Fruit fly (Drosophila melanogaster) whole organism, embryonic: ENCODE measurements around the gene Srp14.

Experiments
- Bgb ChIP-seq: fragments of 200-800 bp; sonication (Bioruptor generic); IDR thresholded peaks from 2 replicates; pipeline ENCODE4 v1.3.6; 2022; ENCODE audit warnings: missing biosample characterization, missing genetic modification characterization; ENCODE audit not compliant: partially characterized antibody
- CG11696 ChIP-seq: fragments of 200-800 bp; sonication (Bioruptor generic); IDR thresholded peaks from 2 replicates; pipeline ENCODE4 v1.3.6; 2022; ENCODE audit warnings: missing biosample characterization, missing genetic modification characterization
- CG12236 ChIP-seq: fragments of 200-800 bp; sonication (Bioruptor generic); optimal IDR thresholded peaks from 2 replicates; lab custom pipeline; 2016; ENCODE audit warnings: missing biosample characterization, missing genetic modification characterization
- CG13287 ChIP-seq: fragments of 200-800 bp; sonication (Bioruptor generic); IDR thresholded peaks from 2 replicates; pipeline ENCODE4 v1.3.6; 2022; ENCODE audit warnings: missing biosample characterization, missing genetic modification characterization; ENCODE audit not compliant: partially characterized antibody
- CG15269 ChIP-seq: fragments of 200-800 bp; sonication (Bioruptor generic); optimal IDR thresholded peaks from 2 replicates; lab custom pipeline; 2018; ENCODE audit warnings: missing biosample characterization, mild to moderate bottlenecking, missing genetic modification characterization, moderate library complexity
- CG17361 ChIP-seq: fragments of 200-800 bp; sonication (Bioruptor generic); IDR thresholded peaks from 3 replicates; pipeline ENCODE4 v1.3.6; 2022; ENCODE audit warnings: missing biosample characterization, missing genetic modification characterization
- CG17385 ChIP-seq: fragments of 200-800 bp; sonication (Bioruptor generic); optimal IDR thresholded peaks from 3 replicates; lab custom pipeline; 2018; ENCODE audit warnings: missing biosample characterization, mild to moderate bottlenecking, missing genetic modification characterization
- CG2199 ChIP-seq: fragments of 200-800 bp; sonication (Bioruptor generic); IDR thresholded peaks from 3 replicates; pipeline ENCODE4 v1.3.6; 2022; ENCODE audit warnings: missing biosample characterization, missing genetic modification characterization
- CG2202 ChIP-seq: fragments of 200-800 bp; sonication (Bioruptor generic); optimal IDR thresholded peaks from 2 replicates; lab custom pipeline; 2018; ENCODE audit warnings: missing biosample characterization, mild to moderate bottlenecking, missing genetic modification characterization
- CG31441 ChIP-seq: fragments of 200-800 bp; sonication (Bioruptor generic); IDR thresholded peaks from 2 replicates; pipeline ENCODE4 v1.3.6; 2022; ENCODE audit warnings: missing biosample characterization, missing genetic modification characterization
- CG3281 ChIP-seq: fragments of 200-800 bp; sonication (Bioruptor generic); optimal IDR thresholded peaks from 3 replicates; lab custom pipeline; 2017; ENCODE audit warnings: missing biosample characterization, mild to moderate bottlenecking, missing genetic modification characterization
- CG34376 ChIP-seq: fragments of 200-800 bp; sonication (Bioruptor generic); optimal IDR thresholded peaks from 2 replicates; lab custom pipeline; 2018; ENCODE audit warnings: missing biosample characterization, mild to moderate bottlenecking, missing genetic modification characterization
- CG34422 ChIP-seq: fragments of 200-800 bp; sonication (Bioruptor generic); IDR thresholded peaks from 3 replicates; pipeline ENCODE4 v1.3.6; 2022; ENCODE audit warnings: missing biosample characterization, missing genetic modification characterization
- CG3847 ChIP-seq: fragments of 200-800 bp; sonication (Bioruptor generic); IDR thresholded peaks from 2 replicates; pipeline ENCODE4 v1.3.6; 2022; ENCODE audit warnings: missing biosample characterization, missing genetic modification characterization
- CG4730 ChIP-seq: fragments of 200-800 bp; sonication (Bioruptor generic); IDR thresholded peaks from 2 replicates; pipeline ENCODE4 v1.3.6; 2022; ENCODE audit warnings: missing biosample characterization, missing genetic modification characterization
- CG6765 ChIP-seq: fragments of 200-800 bp; sonication (Bioruptor generic); optimal IDR thresholded peaks from 3 replicates; lab custom pipeline; 2017; ENCODE audit warnings: missing biosample characterization, mild to moderate bottlenecking, missing genetic modification characterization
- CG8290 ChIP-seq, 3 experiments: fragments of 200-800 bp; sonication (Bioruptor generic); optimal IDR thresholded peaks; 2 replicates each; lab custom pipeline; 2016 to 2019; ENCODE audit warnings: missing biosample characterization in 3 of 3, missing genetic modification characterization in 3 of 3, mild to moderate bottlenecking in 2 of 3, moderate library complexity in 1 of 3
- CG8478 ChIP-seq: fragments of >200 bp; optimal IDR thresholded peaks from 2 replicates; lab custom pipeline; 2018
- CG8944 ChIP-seq: fragments of 200-800 bp; sonication (Bioruptor generic); optimal IDR thresholded peaks from 3 replicates; lab custom pipeline; 2016; ENCODE audit warnings: missing biosample characterization, missing genetic modification characterization
- D ChIP-seq, 2 experiments: fragments of 200-800 bp in 1 of 2; fragments of >200 bp in 1 of 2; sonication (Bioruptor generic) in 1 of 2; optimal IDR thresholded peaks; 2 replicates in 1 of 2; 3 replicates in 1 of 2; lab custom pipeline; 2017; ENCODE audit warnings: mild to moderate bottlenecking in 1 of 2, missing biosample characterization in 1 of 2, missing genetic modification characterization in 1 of 2, missing genetic modification reagents in 1 of 2
- D19A ChIP-seq: fragments of 200-800 bp; optimal IDR thresholded peaks from 3 replicates; lab custom pipeline; 2019; ENCODE audit warnings: missing biosample characterization, mild to moderate bottlenecking, missing genetic modification characterization, moderate library complexity
- D19B ChIP-seq: fragments of 200-800 bp; sonication (Bioruptor generic); optimal IDR thresholded peaks from 2 replicates; lab custom pipeline; 2017; ENCODE audit warnings: missing biosample characterization, mild to moderate bottlenecking, missing genetic modification characterization
- Dbx ChIP-seq: fragments of 200-800 bp; sonication (Bioruptor generic); IDR thresholded peaks from 3 replicates; pipeline ENCODE4 v1.3.6; 2022; ENCODE audit warnings: missing biosample characterization, missing genetic modification characterization
- Dll ChIP-seq: fragments of 200-800 bp; sonication (Bioruptor generic); IDR thresholded peaks from 4 replicates; pipeline ENCODE4 v1.3.6; 2022; ENCODE audit warnings: missing biosample characterization, missing genetic modification characterization; ENCODE audit not compliant: partially characterized antibody
- Ets97D ChIP-seq: fragments of 200-800 bp; sonication (Bioruptor generic); optimal IDR thresholded peaks from 3 replicates; lab custom pipeline; 2016; ENCODE audit warnings: missing biosample characterization, missing genetic modification characterization
- HLH3B ChIP-seq: fragments of 200-800 bp; sonication (Bioruptor generic); IDR thresholded peaks from 2 replicates; pipeline ENCODE4 v1.3.6; 2022; ENCODE audit warnings: missing biosample characterization, missing genetic modification characterization
- Lim3 ChIP-seq: fragments of 200-800 bp; sonication (Bioruptor generic); IDR thresholded peaks from 2 replicates; pipeline ENCODE4 v1.3.6; 2022; ENCODE audit warnings: missing biosample characterization, missing genetic modification characterization
- MESR4 ChIP-seq: fragments of 200-800 bp; sonication (Bioruptor generic); optimal IDR thresholded peaks from 2 replicates; lab custom pipeline; 2018; ENCODE audit warnings: missing biosample characterization, mild to moderate bottlenecking, missing genetic modification characterization, moderate library complexity
- Mes4 ChIP-seq: fragments of 200-800 bp; sonication (Bioruptor generic); optimal IDR thresholded peaks from 2 replicates; lab custom pipeline; 2016; ENCODE audit warnings: missing biosample characterization, missing genetic modification characterization
- Mrtf ChIP-seq: fragments of 200-800 bp; sonication (Bioruptor generic); IDR thresholded peaks from 3 replicates; pipeline ENCODE4 v1.3.6; 2022; ENCODE audit warnings: missing biosample characterization, missing genetic modification characterization
- Neu2 ChIP-seq: fragments of 200-800 bp; sonication (Bioruptor generic); optimal IDR thresholded peaks from 3 replicates; lab custom pipeline; 2016; ENCODE audit warnings: missing biosample characterization, missing genetic modification characterization, borderline replicate concordance
- Sox102F ChIP-seq: fragments of 200-800 bp; sonication (Bioruptor generic); optimal IDR thresholded peaks from 2 replicates; lab custom pipeline; 2018; ENCODE audit warnings: missing biosample characterization, mild to moderate bottlenecking, missing genetic modification characterization, moderate library complexity
- Trl ChIP-seq, 3 experiments: fragments of >200 bp in 2 of 3; fragments of 200-800 bp in 1 of 3; sonication (Bioruptor generic) in 1 of 3; optimal IDR thresholded peaks; 2 replicates in 1 of 3; 3 replicates in 2 of 3; lab custom pipeline; 2016 to 2017; ENCODE audit warnings: missing biosample characterization in 1 of 3, missing genetic modification characterization in 1 of 3
- Usf ChIP-seq: fragments of 200-800 bp; sonication (Bioruptor generic); optimal IDR thresholded peaks from 2 replicates; lab custom pipeline; 2017; ENCODE audit warnings: missing genotype, missing biosample characterization, missing genetic modification characterization
- abd-A ChIP-seq: fragments of 200-800 bp; sonication (Bioruptor generic); optimal IDR thresholded peaks from 3 replicates; lab custom pipeline; 2019; ENCODE audit warnings: missing biosample characterization, mild to moderate bottlenecking, missing genetic modification characterization, moderate library complexity
- ato ChIP-seq: fragments of 200-800 bp; sonication (Bioruptor generic); IDR thresholded peaks from 2 replicates; pipeline ENCODE4 v1.3.6; 2022; ENCODE audit warnings: missing biosample characterization, missing genetic modification characterization; ENCODE audit not compliant: partially characterized antibody
- btn ChIP-seq: fragments of 200-800 bp; sonication (Bioruptor generic); optimal IDR thresholded peaks from 2 replicates; lab custom pipeline; 2016; ENCODE audit warnings: missing biosample characterization, missing genetic modification characterization
- exex ChIP-seq: fragments of 200-800 bp; sonication (Bioruptor generic); optimal IDR thresholded peaks from 4 replicates; lab custom pipeline; 2018; ENCODE audit warnings: missing biosample characterization, mild to moderate bottlenecking, missing genetic modification characterization, moderate library complexity
- gcm ChIP-seq: fragments of 200-800 bp; sonication (Bioruptor generic); optimal IDR thresholded peaks from 2 replicates; lab custom pipeline; 2019; ENCODE audit warnings: missing biosample characterization, mild to moderate bottlenecking, missing genetic modification characterization, moderate library complexity
- gcm2 ChIP-seq: fragments of 200-800 bp; sonication (Bioruptor generic); optimal IDR thresholded peaks from 2 replicates; lab custom pipeline; 2016; ENCODE audit warnings: missing biosample characterization, missing genetic modification characterization
- gem ChIP-seq: fragments of 200-800 bp; sonication (Bioruptor generic); optimal IDR thresholded peaks from 2 replicates; lab custom pipeline; 2019; ENCODE audit warnings: missing biosample characterization, mild to moderate bottlenecking, missing genetic modification characterization, moderate library complexity
- jing ChIP-seq: fragments of 200-800 bp; sonication (Bioruptor generic); optimal IDR thresholded peaks from 2 replicates; lab custom pipeline; 2018; ENCODE audit warnings: missing biosample characterization, mild to moderate bottlenecking, missing genetic modification characterization
- nau ChIP-seq: fragments of 200-800 bp; sonication (Bioruptor generic); optimal IDR thresholded peaks from 3 replicates; lab custom pipeline; 2017; ENCODE audit warnings: missing biosample characterization, mild to moderate bottlenecking, missing genetic modification characterization, missing genetic modification reagents
- pho ChIP-seq: fragments of 200-800 bp; sonication (Bioruptor generic); optimal IDR thresholded peaks from 2 replicates; lab custom pipeline; 2016; ENCODE audit warnings: missing biosample characterization, missing genetic modification characterization
- run ChIP-seq: fragments of 200-800 bp; sonication (Bioruptor generic); optimal IDR thresholded peaks from 3 replicates; lab custom pipeline; 2018; ENCODE audit warnings: missing biosample characterization, mild to moderate bottlenecking, missing genetic modification characterization
- salm ChIP-seq: fragments of 200-800 bp; sonication (Bioruptor generic); optimal IDR thresholded peaks from 2 replicates; lab custom pipeline; 2018; ENCODE audit warnings: missing biosample characterization, mild to moderate bottlenecking, missing genetic modification characterization
- slou ChIP-seq: fragments of 200-800 bp; sonication (Bioruptor generic); optimal IDR thresholded peaks from 3 replicates; lab custom pipeline; 2016; ENCODE audit warnings: missing biosample characterization, missing genetic modification characterization
- yki ChIP-seq: fragments of >200 bp; optimal IDR thresholded peaks from 3 replicates; lab custom pipeline; 2018

The Srp14 gene

dm6 chr3R:20542283-20543144, 37.4 kb upstream of the Srp14 start (continued):
- TF ChIP-seq CG3847 (GFP tag; lab: Robert Waterston, UW) (no peak), nau (GFP tag; lab: Kevin White, UChicago) (no peak), CG8290 (GFP tag; optimal IDR thresholded peaks at IDR 0.05; lab: Kevin White, UChicago) (no peak), CG8290 (tag; optimal IDR thresholded peaks at IDR 0.05; lab: Kevin White, UChicago) (peak in 1 of 2 experiments; percentile 39), CG17385 (GFP tag; lab: Kevin White, UChicago) (peak; percentile 11), HLH3B (GFP tag; lab: Robert Waterston, UW) (peak; percentile 49; the same call in 1 of the 2 replicates), CG31441 (GFP tag; lab: Robert Waterston, UW) (no peak; the same call in 1 of the 2 replicates), pho (no peak), slou (GFP tag; lab: Kevin White, UChicago) (peak; percentile 30), D19A (tag; lab: Kevin White, UChicago) (peak; percentile 30), CG15269 (tag; lab: Kevin White, UChicago) (no peak), Neu2 (GFP tag; lab: Kevin White, UChicago) (no peak), gcm2 (GFP tag; lab: Kevin White, UChicago) (no peak), ato (no peak), CG13287 (no peak), CG34422 (GFP tag; lab: Robert Waterston, UW) (0 out of 3 replicates have a peak, but pooled peaks have one; percentile 24), MESR4 (GFP tag; lab: Kevin White, UChicago) (no peak), jing (no peak), D (optimal IDR thresholded peaks at IDR 0.05; lab: Kevin White, UChicago) (no peak), D (GFP tag; optimal IDR thresholded peaks at IDR 0.05; lab: Kevin White, UChicago) (peak; percentile 58), Sox102F (peak; percentile 33), CG6765 (no peak), CG11696 (no peak), Lim3 (GFP tag; lab: Robert Waterston, UW) (no peak), CG17361 (GFP tag; lab: Robert Waterston, UW) (peak; percentile 42; the same call in 2 of the 3 replicates), CG12236 (GFP tag; lab: Kevin White, UChicago) (peak; percentile 4), yki (lab: Kevin White, UChicago) (no peak), CG8944 (GFP tag; lab: Kevin White, UChicago) (no peak), salm (tag; lab: Kevin White, UChicago) (peak; percentile 4), run (tag; lab: Kevin White, UChicago) (no peak), Dbx (GFP tag; lab: Robert Waterston, UW) (no peak), CG4730 (no peak), exex (no peak), Ets97D (GFP tag; lab: Kevin White, UChicago) (no peak), Bgb (GFP tag; lab: Robert Waterston, UW) (no peak), CG2202 (tag; lab: Kevin White, UChicago) (peak; percentile 77), abd-A (tag; lab: Kevin White, UChicago) (no peak), Dll (0 out of 4 replicates have a peak, but pooled peaks have one; percentile 11), Mrtf (GFP tag; lab: Robert Waterston, UW) (no peak), CG3281 (GFP tag; lab: Kevin White, UChicago) (peak; percentile 27), gem (tag; lab: Kevin White, UChicago) (peak; percentile 67), gcm (GFP tag; lab: Kevin White, UChicago) (peak; percentile 72), Usf (GFP tag; lab: Kevin White, UChicago) (no peak), CG8478 (lab: Kevin White, UChicago) (no peak), CG34376 (GFP tag; lab: Kevin White, UChicago) (no peak), Mes4 (GFP tag; lab: Kevin White, UChicago) (peak; percentile 18), btn (GFP tag; lab: Kevin White, UChicago) (no peak), D19B (GFP tag; lab: Kevin White, UChicago) (no peak), CG2199 (GFP tag; lab: Robert Waterston, UW) (no peak), Trl (optimal IDR thresholded peaks at IDR 0.05; lab: Kevin White, UChicago) (no peak), Trl (GFP tag; optimal IDR thresholded peaks at IDR 0.05; lab: Kevin White, UChicago) (peak; percentile 34)
